Worm (Caenorhabditis elegans): ENCODE measurements around the gene ver-1.

Gene ver-1

DNA sequence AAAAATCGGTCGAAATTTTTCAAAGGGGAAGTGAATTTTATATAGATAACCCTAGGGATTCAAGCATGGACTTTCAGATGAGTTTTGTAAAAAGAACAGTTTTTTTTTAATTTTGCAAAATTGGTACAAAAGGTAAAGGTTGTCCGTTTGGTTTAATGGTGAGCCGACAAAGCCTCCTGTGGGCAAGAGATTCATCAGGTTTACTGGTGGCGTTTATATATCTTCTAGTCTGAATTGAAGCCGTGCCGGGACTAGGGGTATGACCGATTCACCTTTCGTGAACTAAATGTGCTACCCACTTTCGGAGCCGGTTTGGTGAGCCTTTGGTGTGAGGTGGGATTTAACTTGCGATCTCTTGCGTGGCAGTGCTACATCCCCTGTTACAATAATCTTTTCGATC, 21.5 kb downstream of the ver-1 start:
- TF ChIP-seq nhr-2 (tag; optimal IDR thresholded peaks at IDR 0.05) (no peak), nhr-237 (tag; optimal IDR thresholded peaks at IDR 0.05) (no peak), tbx-8 (GFP tag; optimal IDR thresholded peaks at IDR 0.05) (peak; percentile 23), mab-5 (tag; optimal IDR thresholded peaks at IDR 0.05) (no peak)

DNA sequence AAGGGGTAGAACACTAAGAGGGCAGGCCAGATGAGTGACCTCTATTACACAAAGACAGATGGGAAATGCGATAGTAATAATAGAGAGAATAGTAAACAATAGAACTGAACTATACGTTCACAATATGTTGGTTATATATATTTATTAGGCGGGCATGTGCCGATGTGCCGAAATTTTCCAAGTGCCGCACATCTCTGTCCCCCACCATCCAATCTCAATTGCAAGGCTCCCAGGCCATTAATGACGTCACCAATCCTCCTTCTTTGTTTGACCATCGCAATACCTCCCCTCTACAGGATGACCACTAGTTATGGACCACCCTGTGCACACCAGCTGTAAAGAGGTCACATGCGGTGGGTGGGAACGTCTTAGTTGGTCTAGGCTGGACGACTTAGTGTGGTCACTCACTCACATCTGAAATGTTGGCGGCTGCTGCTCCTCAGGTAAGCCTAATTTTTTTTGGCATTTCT, 22.5 kb downstream of the ver-1 start, which contains the start of gene F40G9.6:
TSS of gene F40G9.6 (plus strand) at position 420 of the 470 bp plus-strand sequence.
- TF ChIP-seq unc-120 (tag; optimal IDR thresholded peaks at IDR 0.05; ENCODE audit: poor library complexity, severe bottlenecking) (no peak), mep-1 (tag; optimal IDR thresholded peaks at IDR 0.05) (no peak), zip-8 (tag; optimal IDR thresholded peaks at IDR 0.05) (peak; percentile 67), cnd-1 (tag; optimal IDR thresholded peaks at IDR 0.05) (peak; percentile 60), nhr-2 (tag; optimal IDR thresholded peaks at IDR 0.05) (peak; percentile 32), mls-2 (tag; optimal IDR thresholded peaks at IDR 0.05) (peak; percentile 38)

DNA sequence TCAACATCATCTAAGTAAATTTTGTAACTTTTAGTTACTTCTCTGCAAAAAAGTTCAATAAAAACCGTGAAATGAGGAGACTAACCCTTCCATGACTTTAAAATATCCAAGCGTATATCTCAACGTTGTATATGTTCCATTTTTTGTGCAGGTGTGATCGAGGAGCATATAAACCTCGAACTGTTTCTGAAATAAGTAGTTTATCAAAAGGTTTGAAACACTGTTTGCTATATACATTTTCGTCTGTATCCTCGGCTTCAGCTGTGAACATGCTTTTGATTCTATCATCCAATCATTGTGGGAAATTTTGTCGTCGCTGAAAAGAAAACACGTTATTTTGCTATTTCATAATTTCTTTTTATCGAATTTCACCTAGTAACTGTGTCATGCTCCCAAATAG, 24.3 kb downstream of the ver-1 start, which contains the start of gene F40G9.5:
TSS of gene F40G9.5 (plus strand) at position 301 of the 400 bp plus-strand sequence.
- TF ChIP-seq nhr-2 (tag; optimal IDR thresholded peaks at IDR 0.05): no peak
- no peak for TF ChIP-seq drap-1 (GFP tag; optimal IDR thresholded peaks at IDR 0.05)
- TF ChIP-seq unc-120 (tag; optimal IDR thresholded peaks at IDR 0.05; ENCODE audit: poor library complexity, severe bottlenecking): no peak
- TF ChIP-seq nhr-12 (tag; optimal IDR thresholded peaks at IDR 0.05): no peak
- no peak for TF ChIP-seq lsy-2 (tag; optimal IDR thresholded peaks at IDR 0.05)
- no peak for TF ChIP-seq elt-3 (tag; optimal IDR thresholded peaks at IDR 0.05)
- no peak for TF ChIP-seq nhr-76 (tag; optimal IDR thresholded peaks at IDR 0.05)

- no peak for TF ChIP-seq ceh-39 (tag; optimal IDR thresholded peaks at IDR 0.05)
- TF ChIP-seq M03D4.4 (tag; optimal IDR thresholded peaks at IDR 0.05): no peak
- TF ChIP-seq elt-1 (tag; optimal IDR thresholded peaks at IDR 0.05; ENCODE audit: borderline replicate concordance, insufficient read depth): no peak
- TF ChIP-seq lin-32 (GFP tag; optimal IDR thresholded peaks at IDR 0.05): no peak
- TF ChIP-seq tbx-8 (GFP tag; optimal IDR thresholded peaks at IDR 0.05): no peak
- no peak for TF ChIP-seq ceh-83 (GFP tag; optimal IDR thresholded peaks at IDR 0.05)
- no peak for TF ChIP-seq cnd-1 (tag; optimal IDR thresholded peaks at IDR 0.05)
- TF ChIP-seq nhr-237 (tag; optimal IDR thresholded peaks at IDR 0.05): no peak
- no peak for TF ChIP-seq snpc-4 (tag; optimal IDR thresholded peaks at IDR 0.05)
- no peak for TF ChIP-seq ztf-11 (tag; optimal IDR thresholded peaks at IDR 0.05)
- TF ChIP-seq mab-5 (tag; optimal IDR thresholded peaks at IDR 0.05): no peak
- TF ChIP-seq blmp-1 (tag; optimal IDR thresholded peaks at IDR 0.05): no peak
- TF ChIP-seq nhr-28 (tag; optimal IDR thresholded peaks at IDR 0.05): no peak
- TF ChIP-seq pha-4 (tag; optimal IDR thresholded peaks at IDR 0.05): no peak
- no peak for TF ChIP-seq elt-3 (tag; optimal IDR thresholded peaks at IDR 0.05)
Observed at ce11 chrIII:182080-182479, 25.5 kb downstream of the ver-1 start, which contains the start of gene F40G9.15. Gene F40G9.15, plus strand, starts transcription at chrIII:182380.

DNA sequence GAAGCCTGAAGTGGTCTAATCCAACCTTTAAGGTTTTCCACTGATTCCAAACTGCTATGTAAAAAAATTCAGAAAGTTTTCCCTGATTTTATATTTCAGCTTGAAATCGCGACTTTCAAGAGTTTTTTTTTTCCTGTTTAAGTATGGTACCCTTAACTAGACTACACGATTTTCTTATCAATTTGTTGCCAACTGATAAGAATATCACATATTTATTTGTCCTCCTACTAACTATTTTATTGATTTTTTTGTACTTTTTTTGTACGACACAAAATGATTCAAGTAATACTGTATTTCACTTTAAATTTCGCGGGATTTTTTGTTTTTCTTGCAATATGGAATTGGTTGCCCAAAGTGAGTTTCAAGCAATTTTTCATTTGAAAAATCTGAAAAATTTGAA, 26.4 kb downstream of the ver-1 start:
- TF ChIP-seq ceh-39 (tag; optimal IDR thresholded peaks at IDR 0.05) (no peak), ztf-11 (tag; optimal IDR thresholded peaks at IDR 0.05) (no peak), cnd-1 (tag; optimal IDR thresholded peaks at IDR 0.05) (no peak), blmp-1 (tag; optimal IDR thresholded peaks at IDR 0.05) (no peak), hlh-1 (tag; optimal IDR thresholded peaks at IDR 0.05) (no peak), elt-3 (tag; optimal IDR thresholded peaks at IDR 0.05) (no peak), mep-1 (tag; optimal IDR thresholded peaks at IDR 0.05) (no peak), ceh-43 (GFP tag; optimal IDR thresholded peaks at IDR 0.05) (no peak), drap-1 (GFP tag; optimal IDR thresholded peaks at IDR 0.05) (no peak), zip-8 (tag; optimal IDR thresholded peaks at IDR 0.05) (no peak), nhr-12 (tag; optimal IDR thresholded peaks at IDR 0.05) (no peak), bed-3 (GFP tag; optimal IDR thresholded peaks at IDR 0.05) (no peak), unc-120 (tag; optimal IDR thresholded peaks at IDR 0.05; ENCODE audit: poor library complexity, severe bottlenecking) (no peak), snpc-4 (tag; optimal IDR thresholded peaks at IDR 0.05) (no peak), mab-5 (tag; optimal IDR thresholded peaks at IDR 0.05) (no peak), tbx-8 (GFP tag; optimal IDR thresholded peaks at IDR 0.05) (no peak), lsy-2 (tag; optimal IDR thresholded peaks at IDR 0.05) (no peak)

DNA sequence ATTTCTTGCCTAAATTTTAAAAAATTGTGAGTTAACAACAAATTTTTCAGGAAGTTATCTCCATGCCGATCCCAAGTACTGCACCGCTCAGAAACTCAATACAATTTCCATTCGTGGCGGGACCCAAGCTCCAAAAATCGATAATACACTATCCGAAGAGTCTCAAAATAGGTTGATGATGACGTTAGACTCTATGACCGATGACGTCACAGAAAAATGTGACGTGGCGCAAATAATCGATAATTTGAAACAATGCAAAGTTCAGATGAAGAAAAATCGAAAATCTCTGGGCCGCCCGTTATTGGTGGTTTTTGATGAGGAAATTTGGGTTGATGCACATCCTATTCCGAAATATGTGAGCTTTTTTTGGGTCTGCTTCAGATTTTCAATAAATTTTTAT, 27.7 kb downstream of the ver-1 start:
- TF ChIP-seq lin-32 (GFP tag; optimal IDR thresholded peaks at IDR 0.05) (no peak), zip-8 (tag; optimal IDR thresholded peaks at IDR 0.05) (peak; percentile 83)
